Worm (Caenorhabditis elegans): ENCODE results near the gene nhr-178.

ce11 chrV:1626720-1627119 is 19.0 kb upstream of the nhr-178 start, which contains the start of gene nhr-237:
- TF ChIP-seq unc-39 (tag; optimal IDR thresholded peaks at IDR 0.05) (no peak), alr-1 (tag; optimal IDR thresholded peaks at IDR 0.05) (no peak), blmp-1 (tag; optimal IDR thresholded peaks at IDR 0.05; ENCODE audit: insufficient read depth) (no peak), nhr-77 (tag; optimal IDR thresholded peaks at IDR 0.05) (no peak), elt-3 (tag; optimal IDR thresholded peaks at IDR 0.05) (no peak), nhr-23 (tag; optimal IDR thresholded peaks at IDR 0.05) (no peak), ZK546.5 (tag; optimal IDR thresholded peaks at IDR 0.05) (no peak), ama-1 (optimal IDR thresholded peaks at IDR 0.05) (no peak), mab-5 (tag; optimal IDR thresholded peaks at IDR 0.05) (no peak), nhr-11 (tag; optimal IDR thresholded peaks at IDR 0.05) (no peak), gmeb-1 (tag; optimal IDR thresholded peaks at IDR 0.05) (no peak), peb-1 (tag; optimal IDR thresholded peaks at IDR 0.05) (no peak), dmd-4 (tag; optimal IDR thresholded peaks at IDR 0.05) (no peak)
